Worm (Caenorhabditis elegans) whole organism, L3 larva: ENCODE data around the gene T15B12.1.
A peak's percentile ranks its signal among the peaks of the same experiment; 100 is the strongest.

Source experiments
- ZK546.5 ChIP-seq: sonication (generic microtip); optimal IDR thresholded peaks from 2 replicates; lab custom pipeline; 2017; ENCODE audit warnings: missing biosample characterization, missing genetic modification characterization
- aly-2 ChIP-seq: fragments of 150-350 bp; optimal IDR thresholded peaks from 2 replicates; lab custom pipeline; 2014; ENCODE audit warnings: missing biosample characterization, missing genetic modification characterization
- ama-1 ChIP-seq: fragments of 150-350 bp; optimal IDR thresholded peaks from 2 replicates; lab custom pipeline; 2018
- ceh-16 ChIP-seq: sonication (generic microtip); optimal IDR thresholded peaks from 2 replicates; lab custom pipeline; 2017; ENCODE audit warnings: missing biosample characterization, missing genetic modification characterization
- ceh-28 ChIP-seq: fragments of 150-350 bp; optimal IDR thresholded peaks from 2 replicates; lab custom pipeline; 2014; ENCODE audit warnings: missing biosample characterization, missing genetic modification reagents, missing genetic modification characterization
- ceh-82 ChIP-seq: fragments of 150-350 bp; optimal IDR thresholded peaks from 2 replicates; lab custom pipeline; 2014; ENCODE audit warnings: missing biosample characterization, missing genetic modification characterization
- egl-27 ChIP-seq: sonication (generic microtip); optimal IDR thresholded peaks from 4 replicates; lab custom pipeline; 2017; ENCODE audit warnings: missing biosample characterization, missing genetic modification reagents, missing genetic modification characterization
- egl-5 ChIP-seq: fragments of 150-350 bp; optimal IDR thresholded peaks from 2 replicates; lab custom pipeline; 2017; ENCODE audit warnings: missing biosample characterization, missing genetic modification reagents, missing genetic modification characterization, inconsistent platforms
- elt-1 ChIP-seq: fragments of 150-350 bp; optimal IDR thresholded peaks from 2 replicates; lab custom pipeline; 2014; ENCODE audit warnings: missing biosample characterization, missing genetic modification characterization
- elt-2 ChIP-seq: sonication (generic microtip); optimal IDR thresholded peaks from 2 replicates; lab custom pipeline; 2016; ENCODE audit warnings: missing genetic modification reagents, mild to moderate bottlenecking, missing genetic modification characterization, missing compliant biosample characterization
- eor-1 ChIP-seq, 2 experiments: fragments of 150-350 bp; optimal IDR thresholded peaks; 2 replicates each; lab custom pipeline; 2014 to 2018; ENCODE audit warnings: missing biosample characterization in 2 of 2, missing genetic modification characterization in 2 of 2
- fos-1 ChIP-seq: fragments of 150-350 bp; optimal IDR thresholded peaks from 2 replicates; lab custom pipeline; 2014; ENCODE audit warnings: missing biosample characterization, missing genetic modification characterization
- hmg-11 ChIP-seq: sonication (generic microtip); optimal IDR thresholded peaks from 2 replicates; lab custom pipeline; 2016; ENCODE audit warnings: missing genetic modification characterization, missing compliant biosample characterization
- lin-15B ChIP-seq: fragments of 150-350 bp; optimal IDR thresholded peaks from 2 replicates; lab custom pipeline; 2014; ENCODE audit warnings: missing biosample characterization, missing genetic modification characterization
- lin-39 ChIP-seq: fragments of 150-350 bp; optimal IDR thresholded peaks from 2 replicates; lab custom pipeline; 2018; ENCODE audit warnings: missing biosample characterization, missing genetic modification reagents, missing genetic modification characterization
- lsy-12 ChIP-seq: sonication (generic microtip); optimal IDR thresholded peaks from 2 replicates; lab custom pipeline; 2016; ENCODE audit warnings: mild to moderate bottlenecking, missing genetic modification characterization, missing compliant biosample characterization
- mdl-1 ChIP-seq: fragments of 150-350 bp; optimal IDR thresholded peaks from 2 replicates; lab custom pipeline; 2014; ENCODE audit warnings: missing biosample characterization, missing genetic modification characterization
- nfya-1 ChIP-seq: sonication (generic microtip); optimal IDR thresholded peaks from 2 replicates; lab custom pipeline; 2017; ENCODE audit warnings: missing genetic modification characterization, mild to moderate bottlenecking, missing compliant biosample characterization, antibody characterized with exemption, moderate library complexity; ENCODE audit not compliant: insufficient read depth
- nhr-12 ChIP-seq: fragments of 150-350 bp; optimal IDR thresholded peaks from 2 replicates; lab custom pipeline; 2014; ENCODE audit warnings: missing biosample characterization, missing genetic modification characterization
- nhr-23 ChIP-seq: fragments of 150-350 bp; optimal IDR thresholded peaks from 2 replicates; lab custom pipeline; 2014; ENCODE audit warnings: missing biosample characterization, missing genetic modification reagents, missing genetic modification characterization
- nhr-237 ChIP-seq: fragments of 150-350 bp; optimal IDR thresholded peaks from 2 replicates; lab custom pipeline; 2014; ENCODE audit warnings: missing biosample characterization, missing genetic modification characterization
- nhr-25 ChIP-seq: sonication (generic microtip); optimal IDR thresholded peaks from 2 replicates; lab custom pipeline; 2017; ENCODE audit warnings: missing biosample characterization, missing genetic modification characterization
- nhr-28 ChIP-seq: fragments of 150-350 bp; optimal IDR thresholded peaks from 2 replicates; lab custom pipeline; 2014; ENCODE audit warnings: missing biosample characterization, missing genetic modification characterization
- nhr-43 ChIP-seq: sonication (generic microtip); optimal IDR thresholded peaks from 2 replicates; lab custom pipeline; 2016; ENCODE audit warnings: mild to moderate bottlenecking, missing genetic modification characterization, missing compliant biosample characterization; ENCODE audit not compliant: poor library complexity, severe bottlenecking
- nhr-67 ChIP-seq: fragments of 150-350 bp; optimal IDR thresholded peaks from 2 replicates; lab custom pipeline; 2014; ENCODE audit warnings: missing biosample characterization, missing genetic modification characterization
- nhr-76 ChIP-seq: fragments of 150-350 bp; sonication (generic microtip); optimal IDR thresholded peaks from 5 replicates; lab custom pipeline; 2014; ENCODE audit warnings: missing biosample characterization, missing genetic modification characterization
- pha-4 ChIP-seq: fragments of 150-350 bp; optimal IDR thresholded peaks from 2 replicates; lab custom pipeline; 2014; ENCODE audit warnings: missing biosample characterization, missing genetic modification reagents, missing genetic modification characterization
- pqm-1 ChIP-seq: fragments of 150-350 bp; optimal IDR thresholded peaks from 2 replicates; lab custom pipeline; 2017; ENCODE audit warnings: missing biosample characterization, missing genetic modification characterization, inconsistent platforms
- sea-2 ChIP-seq: fragments of 150-350 bp; sonication (generic microtip); optimal IDR thresholded peaks from 4 replicates; lab custom pipeline; 2014; ENCODE audit warnings: missing biosample characterization, missing genetic modification reagents, missing genetic modification characterization
- skn-1 ChIP-seq: fragments of 150-350 bp; optimal IDR thresholded peaks from 2 replicates; lab custom pipeline; 2014; ENCODE audit warnings: missing biosample characterization, missing genetic modification characterization
- tbx-2 ChIP-seq: sonication (generic microtip); optimal IDR thresholded peaks from 2 replicates; lab custom pipeline; 2016; ENCODE audit warnings: mild to moderate bottlenecking, missing genetic modification characterization, missing compliant biosample characterization
- unc-39 ChIP-seq: sonication (generic microtip); optimal IDR thresholded peaks from 4 replicates; lab custom pipeline; 2017; ENCODE audit warnings: missing biosample characterization, missing genetic modification characterization
- zag-1 ChIP-seq: fragments of 150-350 bp; optimal IDR thresholded peaks from 2 replicates; lab custom pipeline; 2014; ENCODE audit warnings: missing biosample characterization, missing genetic modification characterization
- ztf-4 ChIP-seq: fragments of 150-350 bp; optimal IDR thresholded peaks from 2 replicates; lab custom pipeline; 2014; ENCODE audit warnings: missing biosample characterization, missing genetic modification characterization

The T15B12.1 gene

ce11 chrIII:5291281-5291680 lies 3.3 kb downstream of the T15B12.1 start:
- TF ChIP-seq pqm-1 (tag; lab: Kevin White, UChicago), result peak; percentile 77
- TF ChIP-seq elt-2, result peak; percentile 89
- TF ChIP-seq nhr-12 (tag; lab: Kevin White, UChicago), result no peak
- TF ChIP-seq ceh-28 (tag; lab: Kevin White, UChicago), result no peak
- no peak for TF ChIP-seq nhr-43

ce11 chrIII:5294281-5294680 lies 6.3 kb downstream of the T15B12.1 start:
- TF ChIP-seq elt-1 (no peak), lsy-12 (tag; lab: Kevin White, UChicago) (no peak), nhr-43 (no peak), eor-1 (tag; optimal IDR thresholded peaks at IDR 0.05; lab: Kevin White, UChicago) (no peak), ceh-16 (tag; lab: Kevin White, UChicago) (no peak), sea-2 (GFP tag; lab: Kevin White, UChicago) (no peak), egl-27 (no peak), unc-39 (tag; lab: Kevin White, UChicago) (no peak), hmg-11 (no peak), pha-4 (tag; lab: Kevin White, UChicago) (no peak), elt-2 (no peak), nhr-12 (tag; lab: Kevin White, UChicago) (no peak), ceh-82 (tag; lab: Kevin White, UChicago) (no peak), nhr-237 (tag; lab: Kevin White, UChicago) (no peak), ama-1 (no peak), skn-1 (no peak), pqm-1 (tag; lab: Kevin White, UChicago) (no peak)

ce11 chrIII:5294867-5295266 lies 6.9 kb downstream of the T15B12.1 start:
- peak; percentile 25 for TF ChIP-seq ama-1
- peak; percentile 6 for TF ChIP-seq egl-5 (tag; lab: Kevin White, UChicago)
- TF ChIP-seq lsy-12 (tag; lab: Kevin White, UChicago), result peak; percentile 61
- TF ChIP-seq lin-39, result peak; percentile 46
- no peak for TF ChIP-seq nhr-237 (tag; lab: Kevin White, UChicago)
- no peak for TF ChIP-seq aly-2 (tag; lab: Kevin White, UChicago)
- TF ChIP-seq lin-15B (tag; lab: Kevin White, UChicago), result peak; percentile 26
- no peak for TF ChIP-seq zag-1 (tag; lab: Kevin White, UChicago)
- TF ChIP-seq nhr-76 (tag; lab: Kevin White, UChicago), result no peak
- peak; percentile 53 for TF ChIP-seq nfya-1 (tag; lab: Kevin White, UChicago)
- no peak for TF ChIP-seq ZK546.5 (tag; lab: Kevin White, UChicago)
- no peak for TF ChIP-seq fos-1
- TF ChIP-seq nhr-43, result peak; percentile 14
- no peak for TF ChIP-seq mdl-1 (tag; lab: Kevin White, UChicago)
- peak; percentile 36 for TF ChIP-seq elt-2
- peak; percentile 33 for TF ChIP-seq hmg-11
- no peak for TF ChIP-seq nhr-67 (tag; lab: Kevin White, UChicago)
- no peak for TF ChIP-seq ceh-82 (tag; lab: Kevin White, UChicago)
- peak; percentile 40 for TF ChIP-seq tbx-2
- TF ChIP-seq pha-4 (tag; lab: Kevin White, UChicago), result peak; percentile 47
- peak; percentile 9 for TF ChIP-seq pqm-1 (tag; lab: Kevin White, UChicago)

ce11 chrIII:5301786-5302268 lies 13.8 kb downstream of the T15B12.1 start, which contains the start of the genes T15B12.2 and F52C9.5:
Gene T15B12.2, minus strand, starts transcription at chrIII:5301886.
Gene F52C9.5, plus strand, starts transcription at chrIII:5302218.
- TF ChIP-seq nhr-12 (tag; lab: Kevin White, UChicago), result no peak

ce11 chrIII:5304044-5304443 lies 16.1 kb downstream of the T15B12.1 start:
- no peak for TF ChIP-seq nhr-67 (tag; lab: Kevin White, UChicago)
- no peak for TF ChIP-seq nhr-28 (tag; lab: Kevin White, UChicago)
- no peak for TF ChIP-seq elt-1
- no peak for TF ChIP-seq ztf-4
- no peak for TF ChIP-seq egl-27
- TF ChIP-seq nhr-23 (tag; lab: Kevin White, UChicago), result no peak
- TF ChIP-seq nfya-1 (tag; lab: Kevin White, UChicago), result no peak
- no peak for TF ChIP-seq lsy-12 (tag; lab: Kevin White, UChicago)
- TF ChIP-seq nhr-25 (tag; lab: Kevin White, UChicago), result no peak
- no peak for TF ChIP-seq pqm-1 (tag; lab: Kevin White, UChicago)
- TF ChIP-seq, all 47 proteins: peak for 0
